Worm (Caenorhabditis elegans): ENCODE measurements around the gene C33D3.3.

DNA sequence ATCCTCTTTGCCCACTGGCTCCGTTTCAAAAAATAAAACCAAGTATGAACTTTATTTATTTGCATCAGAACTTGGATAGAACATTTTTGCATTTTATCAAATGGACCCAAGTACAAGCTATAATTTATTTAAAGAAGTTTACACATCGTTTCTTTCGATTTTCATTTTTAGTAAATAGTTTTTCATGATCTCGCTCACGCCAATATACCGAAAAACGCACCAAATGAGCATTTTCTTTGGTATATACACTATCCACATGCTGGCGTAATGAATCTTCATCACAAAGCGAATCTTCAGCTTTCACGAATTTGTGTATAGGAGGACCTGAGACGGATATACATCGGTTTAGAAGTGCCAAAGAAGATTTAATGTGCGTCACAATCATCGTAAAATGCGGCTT lies 8.6 kb upstream of the C33D3.3 start, which contains the start of gene C39B10.7:
- TF ChIP-seq unc-62 (GFP tag; optimal IDR thresholded peaks at IDR 0.05) (no peak), ZK546.5 (tag; optimal IDR thresholded peaks at IDR 0.05) (no peak), lin-39 (tag; optimal IDR thresholded peaks at IDR 0.05) (no peak), elt-1 (tag; optimal IDR thresholded peaks at IDR 0.05) (no peak), nhr-77 (tag; optimal IDR thresholded peaks at IDR 0.05) (no peak), nhr-10 (tag; optimal IDR thresholded peaks at IDR 0.05) (no peak), snpc-4 (tag; optimal IDR thresholded peaks at IDR 0.05) (no peak)

Data from whole organism, L2 larva.